Worm (Caenorhabditis elegans) whole organism, L2 larva: ENCODE data around the gene math-31.

Source experiments
- ZK546.5 ChIP-seq: sonication (generic microtip); optimal IDR thresholded peaks from 2 replicates; lab custom pipeline; 2017; ENCODE audit warnings: missing biosample characterization, missing genetic modification characterization
- aly-2 ChIP-seq: fragments of 150-350 bp; optimal IDR thresholded peaks from 2 replicates; lab custom pipeline; 2014; ENCODE audit warnings: missing biosample characterization, missing genetic modification characterization
- egl-27 ChIP-seq: sonication (generic microtip); optimal IDR thresholded peaks from 3 replicates; lab custom pipeline; 2017; ENCODE audit warnings: missing biosample characterization, missing genetic modification reagents, missing genetic modification characterization
- lsy-2 ChIP-seq, 2 experiments: fragments of 150-350 bp in 1 of 2; sonication (generic microtip) in 1 of 2; optimal IDR thresholded peaks; 2 replicates each; lab custom pipeline; 2014 to 2017; ENCODE audit warnings: missing biosample characterization in 2 of 2, missing genetic modification characterization in 2 of 2
- nhr-25 ChIP-seq: fragments of 150-350 bp; sonication (generic microtip); optimal IDR thresholded peaks from 3 replicates; lab custom pipeline; 2014; ENCODE audit warnings: missing biosample characterization, missing genetic modification characterization
- nhr-6 ChIP-seq: fragments of 150-350 bp; optimal IDR thresholded peaks from 2 replicates; lab custom pipeline; 2014; ENCODE audit warnings: missing biosample characterization, missing genetic modification characterization
- nhr-77 ChIP-seq: fragments of 150-350 bp; optimal IDR thresholded peaks from 2 replicates; lab custom pipeline; 2014; ENCODE audit warnings: missing biosample characterization, missing genetic modification characterization
- skn-1 ChIP-seq: sonication (generic microtip); optimal IDR thresholded peaks from 2 replicates; lab custom pipeline; 2017; ENCODE audit warnings: missing biosample characterization, missing genetic modification characterization
- snpc-4 ChIP-seq: fragments of 150-350 bp; optimal IDR thresholded peaks from 2 replicates; lab custom pipeline; 2014; ENCODE audit warnings: missing biosample characterization, missing genetic modification characterization
- unc-62 ChIP-seq: fragments of 150-350 bp; optimal IDR thresholded peaks from 2 replicates; lab custom pipeline; 2014; ENCODE audit warnings: missing biosample characterization, missing genetic modification reagents, missing genetic modification characterization
- ztf-4 ChIP-seq: fragments of 150-350 bp; optimal IDR thresholded peaks from 2 replicates; lab custom pipeline; 2014; ENCODE audit warnings: missing biosample characterization, missing genetic modification characterization

- TF ChIP-seq nhr-6 (no peak), ZK546.5 (tag; lab: Kevin White, UChicago) (no peak), lsy-2 (tag; optimal IDR thresholded peaks at IDR 0.05; lab: Kevin White, UChicago) (no peak), snpc-4 (tag; lab: Kevin White, UChicago) (no peak), nhr-77 (no peak), ztf-4 (no peak), aly-2 (tag; lab: Kevin White, UChicago) (no peak), skn-1 (tag; lab: Kevin White, UChicago) (no peak), nhr-25 (no peak), unc-62 (GFP tag; lab: Kevin White, UChicago) (no peak), egl-27 (no peak)
Observed at ce11 chrII:1928578-1928977, 15.9 kb upstream of the math-31 start.
